Fruit fly (Drosophila melanogaster): Measurements from ENCODE around the gene CG6441.

- TF ChIP-seq Sin3A (optimal IDR thresholded peaks at IDR 0.05) (no peak), h (optimal IDR thresholded peaks at IDR 0.05) (no peak), insv (optimal IDR thresholded peaks at IDR 0.05) (no peak), psq (optimal IDR thresholded peaks at IDR 0.05) (no peak), Myc (optimal IDR thresholded peaks at IDR 0.05) (no peak), ttk (optimal IDR thresholded peaks at IDR 0.05) (no peak)
Measured at dm6 chr2L:7438505-7438904, 36.0 kb upstream of the CG6441 start.

Data from Kc167 (cell line).